Fruit fly (Drosophila melanogaster): ENCODE measurements around the gene RunxA.

The RunxA gene

dm6 chrX:20656535-20657350 is 33.2 kb upstream of the RunxA start, which contains the start of gene Cyp6v1 (continued):
- TF ChIP-seq CG8765 (GFP tag; IDR thresholded peaks at IDR 0.05) (no peak), CG13624 (GFP tag; optimal IDR thresholded peaks at IDR 0.05) (no peak), insv (GFP tag; optimal IDR thresholded peaks at IDR 0.05) (no peak), disco-r (GFP tag; optimal IDR thresholded peaks at IDR 0.05) (no peak), Dbx (GFP tag; IDR thresholded peaks at IDR 0.05) (no peak), dan (GFP tag; IDR thresholded peaks at IDR 0.05) (no peak), Atf6 (GFP tag; IDR thresholded peaks at IDR 0.05) (no peak), sqz (GFP tag; optimal IDR thresholded peaks at IDR 0.05) (no peak), repo (GFP tag; optimal IDR thresholded peaks at IDR 0.05) (no peak), vfl (GFP tag; optimal IDR thresholded peaks at IDR 0.05) (no peak), Drgx (GFP tag; IDR thresholded peaks at IDR 0.05) (0 out of 2 replicates have a peak, but pooled peaks have one; percentile 20), esg (GFP tag; conservative IDR thresholded peaks at IDR 0.05) (0 out of 2 replicates have a peak, but pooled peaks have one; percentile 13), fd102C (GFP tag; optimal IDR thresholded peaks at IDR 0.05) (no peak), CG11695 (GFP tag; IDR thresholded peaks at IDR 0.05) (no peak), CG12071 (GFP tag; optimal IDR thresholded peaks at IDR 0.05) (no peak), CG3838 (GFP tag; optimal IDR thresholded peaks at IDR 0.05) (no peak), CG2678 (tag; optimal IDR thresholded peaks at IDR 0.05) (peak; percentile 70), CG3065 (GFP tag; optimal IDR thresholded peaks at IDR 0.05) (no peak), CG3163 (GFP tag; optimal IDR thresholded peaks at IDR 0.05) (peak; percentile 3), slp2 (GFP tag; optimal IDR thresholded peaks at IDR 0.05) (no peak), CG12942 (GFP tag; optimal IDR thresholded peaks at IDR 0.05) (no peak), knrl (GFP tag; IDR thresholded peaks at IDR 0.05; ENCODE audit: partially characterized antibody) (no peak), mirr (GFP tag; optimal IDR thresholded peaks at IDR 0.05) (no peak), chif (GFP tag; optimal IDR thresholded peaks at IDR 0.05) (no peak), gem (tag; optimal IDR thresholded peaks at IDR 0.05) (peak; percentile 67), cg (GFP tag; optimal IDR thresholded peaks at IDR 0.05) (no peak), ash1 (GFP tag; optimal IDR thresholded peaks at IDR 0.05) (no peak), CG6689 (GFP tag; IDR thresholded peaks at IDR 0.05) (no peak), CG7963 (GFP tag; IDR thresholded peaks at IDR 0.05; ENCODE audit: partially characterized antibody) (no peak), CG17385 (GFP tag; optimal IDR thresholded peaks at IDR 0.05) (peak; percentile 39), CG33213 (GFP tag; optimal IDR thresholded peaks at IDR 0.05) (no peak), Hr51 (GFP tag; optimal IDR thresholded peaks at IDR 0.05) (peak in 1 of 2 experiments; percentile 49), Ravus (GFP tag; IDR thresholded peaks at IDR 0.05) (no peak), Trl (optimal IDR thresholded peaks at IDR 0.05) (peak; percentile 25 to 72), Trl (GFP tag; optimal IDR thresholded peaks at IDR 0.05) (no peak), CG16779 (GFP tag; IDR thresholded peaks at IDR 0.05) (no peak), CG43689 (GFP tag; IDR thresholded peaks at IDR 0.05) (no peak), dati (GFP tag; IDR thresholded peaks at IDR 0.05) (no peak), CG13894 (tag; optimal IDR thresholded peaks at IDR 0.05) (no peak), lilli (GFP tag; optimal IDR thresholded peaks at IDR 0.05) (peak; percentile 53), maf-S (GFP tag; optimal IDR thresholded peaks at IDR 0.05) (no peak), wdn (GFP tag; IDR thresholded peaks at IDR 0.05) (no peak; the same call in 1 of the 2 replicates), CG3847 (GFP tag; IDR thresholded peaks at IDR 0.05) (peak; percentile 46; the same call in 1 of the 2 replicates), CG31388 (GFP tag; optimal IDR thresholded peaks at IDR 0.05) (no peak), Bteb2 (GFP tag; optimal IDR thresholded peaks at IDR 0.05) (no peak), Scr (GFP tag; IDR thresholded peaks at IDR 0.05; ENCODE audit: partially characterized antibody) (no peak), CG3407 (GFP tag; optimal IDR thresholded peaks at IDR 0.05) (no peak), Blimp-1 (GFP tag; optimal IDR thresholded peaks at IDR 0.05) (no peak), CG10979 (tag; optimal IDR thresholded peaks at IDR 0.05) (no peak), pum (GFP tag; optimal IDR thresholded peaks at IDR 0.05) (no peak)

Data from whole organism, embryonic.